Fruit fly (Drosophila melanogaster) whole organism, embryonic: ENCODE data around the gene CG9590.

Source experiments
- ATbp ChIP-seq: fragments of 200-800 bp; sonication (Bioruptor generic); optimal IDR thresholded peaks from 2 replicates; lab custom pipeline; 2017; ENCODE audit warnings: missing biosample characterization, mild to moderate bottlenecking, missing genetic modification characterization, missing genetic modification reagents
- Asciz ChIP-seq: fragments of 200-800 bp; sonication (Bioruptor generic); optimal IDR thresholded peaks from 2 replicates; lab custom pipeline; 2017; ENCODE audit warnings: missing biosample characterization, mild to moderate bottlenecking, missing genetic modification characterization, missing genetic modification reagents
- Atf3 ChIP-seq: fragments of 200-800 bp; sonication (Bioruptor generic); optimal IDR thresholded peaks from 3 replicates; lab custom pipeline; 2016; ENCODE audit warnings: missing biosample characterization, missing genetic modification characterization
- B-H2 ChIP-seq: fragments of 200-800 bp; sonication (Bioruptor generic); optimal IDR thresholded peaks from 2 replicates; lab custom pipeline; 2018; ENCODE audit warnings: missing biosample characterization, mild to moderate bottlenecking, missing genetic modification characterization
- Bdp1 ChIP-seq: fragments of 200-800 bp; sonication (Bioruptor generic); optimal IDR thresholded peaks from 3 replicates; lab custom pipeline; 2016; ENCODE audit warnings: missing biosample characterization, missing genetic modification characterization
- CG10366 ChIP-seq: fragments of 200-800 bp; sonication (Bioruptor generic); IDR thresholded peaks from 2 replicates; pipeline ENCODE4 v1.3.6; 2022; ENCODE audit warnings: missing biosample characterization, missing genetic modification characterization
- CG10543 ChIP-seq: fragments of 200-800 bp; sonication (Bioruptor generic); optimal IDR thresholded peaks from 3 replicates; lab custom pipeline; 2017; ENCODE audit warnings: missing biosample characterization, mild to moderate bottlenecking, missing genetic modification characterization, moderate library complexity
- CG11247 ChIP-seq: fragments of 200-800 bp; sonication (Bioruptor generic); IDR thresholded peaks from 2 replicates; pipeline ENCODE4 v1.3.6; 2022; ENCODE audit warnings: missing biosample characterization, missing genetic modification characterization
- CG12071 ChIP-seq: fragments of 200-800 bp; sonication (Bioruptor generic); optimal IDR thresholded peaks from 3 replicates; lab custom pipeline; 2018; ENCODE audit warnings: missing biosample characterization, mild to moderate bottlenecking, missing genetic modification characterization
- CG12299 ChIP-seq: fragments of 200-800 bp; sonication (Bioruptor generic); optimal IDR thresholded peaks from 2 replicates; lab custom pipeline; 2018; ENCODE audit warnings: missing biosample characterization, mild to moderate bottlenecking, missing genetic modification characterization
- CG12391 ChIP-seq: fragments of 200-800 bp; sonication (Bioruptor generic); optimal IDR thresholded peaks from 3 replicates; lab custom pipeline; 2018; ENCODE audit warnings: missing biosample characterization, mild to moderate bottlenecking, missing genetic modification characterization, moderate library complexity
- CG13894 ChIP-seq: fragments of 200-800 bp; sonication (Bioruptor generic); optimal IDR thresholded peaks from 3 replicates; lab custom pipeline; 2018; ENCODE audit warnings: missing biosample characterization, mild to moderate bottlenecking, missing genetic modification characterization, moderate library complexity
- CG15011 ChIP-seq: fragments of 200-800 bp; sonication (Bioruptor generic); optimal IDR thresholded peaks from 3 replicates; lab custom pipeline; 2018; ENCODE audit warnings: missing biosample characterization, mild to moderate bottlenecking, missing genetic modification characterization
- CG15269 ChIP-seq: fragments of 200-800 bp; sonication (Bioruptor generic); optimal IDR thresholded peaks from 2 replicates; lab custom pipeline; 2018; ENCODE audit warnings: missing biosample characterization, mild to moderate bottlenecking, missing genetic modification characterization, moderate library complexity
- CG15479 ChIP-seq: fragments of 200-800 bp; sonication (Bioruptor generic); optimal IDR thresholded peaks from 3 replicates; lab custom pipeline; 2019; ENCODE audit warnings: missing biosample characterization, mild to moderate bottlenecking, missing genetic modification characterization, moderate library complexity
- CG15601 ChIP-seq: fragments of 200-800 bp; sonication (Bioruptor generic); optimal IDR thresholded peaks from 3 replicates; lab custom pipeline; 2019; ENCODE audit warnings: missing biosample characterization, mild to moderate bottlenecking, missing genetic modification characterization, moderate library complexity
- CG15696 ChIP-seq: fragments of 200-800 bp; sonication (Bioruptor generic); optimal IDR thresholded peaks from 2 replicates; lab custom pipeline; 2019; ENCODE audit warnings: missing biosample characterization, mild to moderate bottlenecking, missing genetic modification characterization, moderate library complexity
- CG17361 ChIP-seq: fragments of 200-800 bp; sonication (Bioruptor generic); IDR thresholded peaks from 3 replicates; pipeline ENCODE4 v1.3.6; 2022; ENCODE audit warnings: missing biosample characterization, missing genetic modification characterization
- CG2678 ChIP-seq: fragments of 200-800 bp; sonication (Bioruptor generic); optimal IDR thresholded peaks from 3 replicates; lab custom pipeline; 2019; ENCODE audit warnings: missing biosample characterization, mild to moderate bottlenecking, missing genetic modification characterization, moderate library complexity
- CG30020 ChIP-seq: fragments of 200-800 bp; optimal IDR thresholded peaks from 2 replicates; lab custom pipeline; 2019; ENCODE audit warnings: missing biosample characterization, mild to moderate bottlenecking, missing genetic modification characterization, moderate library complexity
- CG31365 ChIP-seq: fragments of 200-800 bp; sonication (Bioruptor generic); optimal IDR thresholded peaks from 2 replicates; lab custom pipeline; 2018; ENCODE audit warnings: missing biosample characterization, mild to moderate bottlenecking, missing genetic modification characterization
- CG3281 ChIP-seq: fragments of 200-800 bp; sonication (Bioruptor generic); optimal IDR thresholded peaks from 3 replicates; lab custom pipeline; 2017; ENCODE audit warnings: missing biosample characterization, mild to moderate bottlenecking, missing genetic modification characterization
- CG3838 ChIP-seq: fragments of 200-800 bp; sonication (Bioruptor generic); optimal IDR thresholded peaks from 3 replicates; lab custom pipeline; 2016; ENCODE audit warnings: missing biosample characterization, missing genetic modification characterization
- CG6254 ChIP-seq: fragments of 200-800 bp; sonication (Bioruptor generic); optimal IDR thresholded peaks from 3 replicates; lab custom pipeline; 2017; ENCODE audit warnings: mild to moderate bottlenecking, missing biosample characterization, missing genetic modification reagents, missing genetic modification characterization
- CG6791 ChIP-seq: fragments of 200-800 bp; sonication (Bioruptor generic); IDR thresholded peaks from 3 replicates; pipeline ENCODE4 v1.3.6; 2022; ENCODE audit warnings: missing biosample characterization, missing genetic modification characterization; ENCODE audit not compliant: partially characterized antibody
- CG7928 ChIP-seq: fragments of 200-800 bp; sonication (Bioruptor generic); optimal IDR thresholded peaks from 2 replicates; lab custom pipeline; 2017; ENCODE audit warnings: missing biosample characterization, mild to moderate bottlenecking, missing genetic modification characterization
- CTCF ChIP-seq: fragments of 200-800 bp; sonication (Bioruptor generic); optimal IDR thresholded peaks from 2 replicates; lab custom pipeline; 2017; ENCODE audit warnings: missing biosample characterization, mild to moderate bottlenecking, missing genetic modification characterization, moderate library complexity
- Dll ChIP-seq: fragments of 200-800 bp; sonication (Bioruptor generic); IDR thresholded peaks from 4 replicates; pipeline ENCODE4 v1.3.6; 2022; ENCODE audit warnings: missing biosample characterization, missing genetic modification characterization; ENCODE audit not compliant: partially characterized antibody
- Ets65A ChIP-seq: fragments of 200-800 bp; sonication (Bioruptor generic); peaks from one replicate; lab custom pipeline; 2016; ENCODE audit warnings: missing biosample characterization, missing genetic modification characterization
- Gsc ChIP-seq: fragments of 200-800 bp; sonication (Bioruptor generic); IDR thresholded peaks from 2 replicates; pipeline ENCODE4 v1.3.6; 2022; ENCODE audit warnings: missing biosample characterization, missing genetic modification characterization
- MBD-R2 ChIP-seq: fragments of 200-800 bp; sonication (Bioruptor generic); IDR thresholded peaks from 2 replicates; pipeline ENCODE4 v1.3.6; 2022; ENCODE audit warnings: missing biosample characterization, missing genetic modification characterization
- MESR4 ChIP-seq: fragments of 200-800 bp; sonication (Bioruptor generic); optimal IDR thresholded peaks from 2 replicates; lab custom pipeline; 2018; ENCODE audit warnings: missing biosample characterization, mild to moderate bottlenecking, missing genetic modification characterization, moderate library complexity
- Med ChIP-seq: fragments of 200-800 bp; sonication (Bioruptor generic); peaks from one replicate; lab custom pipeline; 2016; ENCODE audit warnings: missing biosample characterization, missing genetic modification characterization, mild to moderate bottlenecking, inconsistent platforms, moderate library complexity
- NC2β ChIP-seq: fragments of 200-800 bp; sonication (Bioruptor generic); optimal IDR thresholded peaks from 2 replicates; lab custom pipeline; 2016; ENCODE audit warnings: missing biosample characterization, missing genetic modification characterization
- Nf-YB ChIP-seq: fragments of 200-800 bp; sonication (Bioruptor generic); optimal IDR thresholded peaks from 3 replicates; lab custom pipeline; 2019; ENCODE audit warnings: missing biosample characterization, mild to moderate bottlenecking, missing genetic modification characterization, moderate library complexity
- Ptx1 ChIP-seq: fragments of 200-800 bp; sonication (Bioruptor generic); IDR thresholded peaks from 2 replicates; pipeline ENCODE4 v1.3.6; 2022; ENCODE audit warnings: missing biosample characterization, missing genetic modification characterization
- abd-A ChIP-seq: fragments of 200-800 bp; sonication (Bioruptor generic); optimal IDR thresholded peaks from 3 replicates; lab custom pipeline; 2019; ENCODE audit warnings: missing biosample characterization, mild to moderate bottlenecking, missing genetic modification characterization, moderate library complexity
- bab2 ChIP-seq: fragments of 200-800 bp; sonication (Bioruptor generic); optimal IDR thresholded peaks from 2 replicates; lab custom pipeline; 2016; ENCODE audit warnings: missing biosample characterization, missing genetic modification characterization
- bsh ChIP-seq, 2 experiments: fragments of 200-800 bp; sonication (Bioruptor generic); optimal IDR thresholded peaks; 2 replicates each; lab custom pipeline; 2017 to 2018; ENCODE audit warnings: mild to moderate bottlenecking in 2 of 2, missing biosample characterization in 2 of 2, missing genetic modification characterization in 2 of 2, moderate library complexity in 1 of 2
- crol ChIP-seq: fragments of 200-800 bp; sonication (Bioruptor generic); IDR thresholded peaks from 2 replicates; pipeline ENCODE4 v1.3.6; 2022; ENCODE audit warnings: missing biosample characterization, missing genetic modification characterization
- dan ChIP-seq: fragments of 200-800 bp; sonication (Bioruptor generic); IDR thresholded peaks from 2 replicates; pipeline ENCODE4 v1.3.6; 2022; ENCODE audit warnings: missing biosample characterization, missing genetic modification characterization
- dimm ChIP-seq: fragments of 200-800 bp; sonication (Bioruptor generic); IDR thresholded peaks from 2 replicates; pipeline ENCODE4 v1.3.6; 2022; ENCODE audit warnings: missing biosample characterization, missing genetic modification characterization
- disco-r ChIP-seq: fragments of 200-800 bp; sonication (Bioruptor generic); optimal IDR thresholded peaks from 2 replicates; lab custom pipeline; 2016; ENCODE audit warnings: missing biosample characterization, missing genetic modification characterization
- grau ChIP-seq: fragments of 200-800 bp; optimal IDR thresholded peaks from 3 replicates; lab custom pipeline; 2019; ENCODE audit warnings: missing biosample characterization, mild to moderate bottlenecking, missing genetic modification characterization, moderate library complexity
- kay ChIP-seq: fragments of 200-800 bp; sonication (Bioruptor generic); optimal IDR thresholded peaks from 2 replicates; lab custom pipeline; 2016; ENCODE audit warnings: missing biosample characterization, missing genetic modification characterization
- pan ChIP-seq, 4 experiments: fragments of >200 bp in 3 of 4; fragments of 200-800 bp in 1 of 4; sonication (Bioruptor generic) in 1 of 4; optimal IDR thresholded peaks in 3 of 4; IDR thresholded peaks in 1 of 4; 2 replicates each; pipeline versions ENCODE4 v1.3.6 to Lab custom; 2017 to 2022; ENCODE audit warnings: missing biosample characterization in 2 of 4, missing genetic modification characterization in 2 of 4, mixed read lengths in 1 of 4
- peb ChIP-seq: fragments of 200-800 bp; sonication (Bioruptor generic); IDR thresholded peaks from 2 replicates; pipeline ENCODE4 v1.3.6; 2022; ENCODE audit warnings: missing biosample characterization, missing genetic modification characterization
- pzg ChIP-seq: fragments of 200-800 bp; sonication (Bioruptor generic); optimal IDR thresholded peaks from 3 replicates; lab custom pipeline; 2018; ENCODE audit warnings: missing biosample characterization, mild to moderate bottlenecking, missing genetic modification characterization, moderate library complexity
- slp2 ChIP-seq: fragments of 200-800 bp; sonication (Bioruptor generic); optimal IDR thresholded peaks from 2 replicates; lab custom pipeline; 2016; ENCODE audit warnings: missing biosample characterization, missing genetic modification characterization
- vfl ChIP-seq: fragments of 200-800 bp; sonication (Bioruptor generic); optimal IDR thresholded peaks from 2 replicates; lab custom pipeline; 2016; ENCODE audit warnings: missing biosample characterization, missing genetic modification characterization
- wor ChIP-seq: fragments of 200-800 bp; sonication (Bioruptor generic); IDR thresholded peaks from 2 replicates; pipeline ENCODE4 v1.3.6; 2022; ENCODE audit warnings: missing biosample characterization, missing genetic modification characterization

The CG9590 gene

DNA sequence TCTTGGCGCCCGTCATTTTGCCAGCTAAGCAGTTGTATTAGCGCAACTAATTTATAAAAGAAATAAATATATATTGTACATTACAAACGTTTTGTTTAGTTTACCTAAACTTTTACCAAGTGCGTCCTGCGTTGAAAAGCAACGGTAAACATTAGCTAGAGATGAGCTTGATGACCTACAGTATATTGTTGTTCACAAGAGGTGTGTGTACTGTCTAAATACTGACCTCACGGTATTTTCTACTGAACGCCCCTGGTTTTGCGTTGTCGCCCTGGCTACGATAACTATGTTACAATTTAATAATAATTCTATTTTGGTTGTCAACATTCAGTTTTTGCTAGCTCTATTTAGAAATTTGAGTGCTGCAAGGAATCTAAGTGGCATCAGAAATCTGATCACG is 5.9 kb downstream of the CG9590 start, which contains the start of gene Acyp2 (continued):
- TF ChIP-seq CG13894 (tag; lab: Kevin White, UChicago) (no peak), CG7928 (peak; percentile 98), Ptx1 (peak; percentile 16; the same call in 1 of the 2 replicates), CG15269 (tag; lab: Kevin White, UChicago) (no peak), CG15011 (no peak), CG6254 (GFP tag; lab: Kevin White, UChicago) (no peak), pzg (GFP tag; lab: Kevin White, UChicago) (peak; percentile 91), B-H2 (GFP tag; lab: Kevin White, UChicago) (peak; percentile 0), dan (GFP tag; lab: Robert Waterston, UW) (no peak), CG12299 (tag; lab: Kevin White, UChicago) (no peak), peb (GFP tag; lab: Robert Waterston, UW) (no peak), Bdp1 (GFP tag; lab: Kevin White, UChicago) (peak; percentile 17), MBD-R2 (GFP tag; lab: Robert Waterston, UW) (peak; percentile 88), CG2678 (no peak), Gsc (GFP tag; lab: Robert Waterston, UW) (no peak), wor (GFP tag; lab: Robert Waterston, UW) (no peak), CG15696 (tag; lab: Kevin White, UChicago) (no peak), Ets65A (GFP tag; lab: Kevin White, UChicago) (peak; percentile 95), kay (GFP tag; lab: Kevin White, UChicago) (peak; percentile 12), CG30020 (tag; lab: Kevin White, UChicago) (peak; percentile 8), Asciz (GFP tag; lab: Kevin White, UChicago) (no peak), CTCF (GFP tag; lab: Kevin White, UChicago) (peak; percentile 16), slp2 (GFP tag; lab: Kevin White, UChicago) (no peak), Dll (GFP tag; lab: Robert Waterston, UW) (peak; percentile 46), bsh (GFP tag; optimal IDR thresholded peaks at IDR 0.05; lab: Kevin White, UChicago) (no peak), CG12071 (GFP tag; lab: Kevin White, UChicago) (no peak), CG15479 (no peak), ATbp (no peak), disco-r (GFP tag; lab: Kevin White, UChicago) (no peak), CG3281 (GFP tag; lab: Kevin White, UChicago) (peak; percentile 49), CG10366 (no peak), NC2β (no peak), CG31365 (tag; lab: Kevin White, UChicago) (no peak), CG12391 (tag; lab: Kevin White, UChicago) (peak; percentile 41), pan (optimal IDR thresholded peaks at IDR 0.05; lab: Kevin White, UChicago) (no peak), pan (GFP tag; optimal IDR thresholded peaks at IDR 0.05 in 1 of 2, IDR thresholded peaks at IDR 0.05 in 1 of 2) (peak in 1 of 2 experiments; percentile 51), bab2 (no peak), CG11247 (no peak), CG10543 (no peak), MESR4 (peak; percentile 51), CG3838 (GFP tag; lab: Kevin White, UChicago) (no peak), CG15601 (tag; lab: Kevin White, UChicago) (peak; percentile 31), CG6791 (peak; percentile 53; the same call in 2 of the 3 replicates), crol (no peak), grau (peak; percentile 31), Atf3 (no peak), dimm (no peak), Nf-YB (GFP tag; lab: Kevin White, UChicago) (no peak), vfl (GFP tag; lab: Kevin White, UChicago) (peak; percentile 5), Med (GFP tag; lab: Kevin White, UChicago) (peak; percentile 89), CG17361 (GFP tag; lab: Robert Waterston, UW) (0 out of 3 replicates have a peak, but pooled peaks have one; percentile 18), abd-A (no peak)
